Fruit fly (Drosophila melanogaster): ENCODE results near the gene Cka.

Gene Cka

dm6 chr2L:8001694-8002627 lies 28.6 kb upstream of the Cka start (continued):
- peak; percentile 83 for TF ChIP-seq dsx (GFP tag; optimal IDR thresholded peaks at IDR 0.05; ENCODE audit: poor library complexity, severe bottlenecking)
- peak; percentile 92 for TF ChIP-seq Hr4 (GFP tag; optimal IDR thresholded peaks at IDR 0.05)
- TF ChIP-seq achi (GFP tag; optimal IDR thresholded peaks at IDR 0.05): peak; percentile 91
- peak; percentile 88 for TF ChIP-seq CG3919 (GFP tag; optimal IDR thresholded peaks at IDR 0.05)
- TF ChIP-seq CG7368 (GFP tag; optimal IDR thresholded peaks at IDR 0.05): peak; percentile 79
- peak; percentile 62 for TF ChIP-seq CG9139 (GFP tag; optimal IDR thresholded peaks at IDR 0.05)
- peak; percentile 69 to 78 for TF ChIP-seq ss (GFP tag; optimal IDR thresholded peaks at IDR 0.05)
- TF ChIP-seq CG34406 (GFP tag; optimal IDR thresholded peaks at IDR 0.05): peak; percentile 82
- TF ChIP-seq topi (GFP tag; optimal IDR thresholded peaks at IDR 0.05): peak; percentile 83
- TF ChIP-seq spab (GFP tag; optimal IDR thresholded peaks at IDR 0.05): peak; percentile 78
- TF ChIP-seq fd59A (GFP tag; optimal IDR thresholded peaks at IDR 0.05): peak; percentile 79
- TF ChIP-seq Blimp-1 (GFP tag; optimal IDR thresholded peaks at IDR 0.05): peak; percentile 41
- peak; percentile 81 for TF ChIP-seq CG6163 (GFP tag; IDR thresholded peaks at IDR 0.05)
- TF ChIP-seq CG32006 (GFP tag; optimal IDR thresholded peaks at IDR 0.05): peak; percentile 96
- TF ChIP-seq acj6 (GFP tag; optimal IDR thresholded peaks at IDR 0.05): peak; percentile 84
- peak; percentile 92 for TF ChIP-seq net (GFP tag; optimal IDR thresholded peaks at IDR 0.05)
- peak; percentile 92 for TF ChIP-seq Sox14 (GFP tag; optimal IDR thresholded peaks at IDR 0.05)
- TF ChIP-seq Eip78C (GFP tag): peak; percentile 98
- peak; percentile 93 for TF ChIP-seq CG6276 (GFP tag; optimal IDR thresholded peaks at IDR 0.05)
- peak; percentile 79 for TF ChIP-seq Hr39 (GFP tag; optimal IDR thresholded peaks at IDR 0.05)
- peak; percentile 92 for TF ChIP-seq eg (GFP tag; IDR thresholded peaks at IDR 0.05)

- no peak for TF ChIP-seq CG8632 (GFP tag; optimal IDR thresholded peaks at IDR 0.05)
- no peak for TF ChIP-seq ss (GFP tag; optimal IDR thresholded peaks at IDR 0.05)
- no peak for TF ChIP-seq topi (GFP tag; optimal IDR thresholded peaks at IDR 0.05)
- TF ChIP-seq svp (GFP tag): peak; percentile 64
- no peak for TF ChIP-seq CG6854 (GFP tag; optimal IDR thresholded peaks at IDR 0.05)
- TF ChIP-seq dsx (GFP tag; optimal IDR thresholded peaks at IDR 0.05; ENCODE audit: poor library complexity, severe bottlenecking): peak; percentile 51
- no peak for TF ChIP-seq Hr39 (GFP tag; optimal IDR thresholded peaks at IDR 0.05)
- TF ChIP-seq Eip78C (GFP tag): peak; percentile 43
- no peak for TF ChIP-seq CG6792 (GFP tag; optimal IDR thresholded peaks at IDR 0.05)
- TF ChIP-seq Eip75B (GFP tag; optimal IDR thresholded peaks at IDR 0.05): no peak
- TF ChIP-seq pdm3 (GFP tag; optimal IDR thresholded peaks at IDR 0.05): no peak
- no peak for TF ChIP-seq CG34406 (GFP tag; optimal IDR thresholded peaks at IDR 0.05)
Measured at dm6 chr2L:8004072-8004471, 26.4 kb upstream of the Cka start, which contains the start of gene Wwox. Gene Wwox (minus strand): TSS chr2L:8004286.

dm6 chr2L:8006038-8006437 lies 24.5 kb upstream of the Cka start:
- TF ChIP-seq Eip78C (GFP tag) (peak; percentile 95), CG11902 (GFP tag; optimal IDR thresholded peaks at IDR 0.05) (peak; percentile 24), ss (GFP tag; optimal IDR thresholded peaks at IDR 0.05) (peak; percentile 44 to 72), Blimp-1 (GFP tag; optimal IDR thresholded peaks at IDR 0.05) (no peak), CG6792 (GFP tag; optimal IDR thresholded peaks at IDR 0.05) (peak; percentile 15), dac (GFP tag; optimal IDR thresholded peaks at IDR 0.05) (no peak), fd59A (GFP tag; optimal IDR thresholded peaks at IDR 0.05) (peak; percentile 53), CG6276 (GFP tag; optimal IDR thresholded peaks at IDR 0.05) (peak; percentile 66), CG3032 (tag; optimal IDR thresholded peaks at IDR 0.05) (peak; percentile 68), CG6808 (GFP tag; optimal IDR thresholded peaks at IDR 0.05) (peak; percentile 71), CG34406 (GFP tag; optimal IDR thresholded peaks at IDR 0.05) (peak; percentile 34), eg (GFP tag; IDR thresholded peaks at IDR 0.05) (no peak; the same call in 2 of the 3 replicates), fkh (GFP tag; optimal IDR thresholded peaks at IDR 0.05) (no peak), CG32006 (GFP tag; optimal IDR thresholded peaks at IDR 0.05) (peak; percentile 56), CG10669 (GFP tag; optimal IDR thresholded peaks at IDR 0.05) (peak; percentile 72), CG1621 (tag; optimal IDR thresholded peaks at IDR 0.05) (peak; percentile 57), CG3919 (GFP tag; optimal IDR thresholded peaks at IDR 0.05) (peak; percentile 75), Smox (GFP tag; optimal IDR thresholded peaks at IDR 0.05) (peak; percentile 55), Lpt (GFP tag; optimal IDR thresholded peaks at IDR 0.05) (peak; percentile 34), CG31627 (GFP tag; optimal IDR thresholded peaks at IDR 0.05) (peak; percentile 25), spab (GFP tag; optimal IDR thresholded peaks at IDR 0.05) (peak; percentile 69), CG6854 (GFP tag; optimal IDR thresholded peaks at IDR 0.05) (no peak), Ets96B (tag; optimal IDR thresholded peaks at IDR 0.05) (peak; percentile 33), esn (GFP tag; optimal IDR thresholded peaks at IDR 0.05) (peak; percentile 55), topi (GFP tag; optimal IDR thresholded peaks at IDR 0.05) (peak; percentile 66), lz (GFP tag; optimal IDR thresholded peaks at IDR 0.05) (peak; percentile 37), vri (GFP tag; optimal IDR thresholded peaks at IDR 0.05) (peak; percentile 30), CG11294 (GFP tag; IDR thresholded peaks at IDR 0.05) (peak; percentile 24; the same call in 1 of the 2 replicates), CG8119 (GFP tag; IDR thresholded peaks at IDR 0.05) (peak; percentile 76), Eip75B (GFP tag; optimal IDR thresholded peaks at IDR 0.05) (peak; percentile 71)

Measured in whole organism, prepupa.